Fruit fly (Drosophila melanogaster): ENCODE measurements around the gene CG4022.
A peak's percentile ranks its signal among the peaks of the same experiment; 100 is the strongest.

Gene CG4022

dm6 chr3L:9451522-9452118, 41.0 kb upstream of the CG4022 start, which contains the start of the genes CG3448 and ghi (continued):
- TF ChIP-seq fd96Cb (tag; optimal IDR thresholded peaks at IDR 0.05) (peak; percentile 32), Med (GFP tag) (peak; percentile 82), CG2199 (GFP tag; IDR thresholded peaks at IDR 0.05) (no peak), Hmr (GFP tag; optimal IDR thresholded peaks at IDR 0.05) (peak; percentile 70), tx (GFP tag; optimal IDR thresholded peaks at IDR 0.05) (no peak), Neu2 (GFP tag; optimal IDR thresholded peaks at IDR 0.05; ENCODE audit: borderline replicate concordance) (no peak), nau (GFP tag; optimal IDR thresholded peaks at IDR 0.05) (no peak), mirr (GFP tag; optimal IDR thresholded peaks at IDR 0.05) (peak; percentile 59), croc (GFP tag; conservative IDR thresholded peaks at IDR 0.05) (no peak), Hsf (GFP tag; optimal IDR thresholded peaks at IDR 0.05) (peak; percentile 35), CG11247 (GFP tag; IDR thresholded peaks at IDR 0.05) (peak; percentile 63; the same call in 1 of the 2 replicates), CG7928 (GFP tag; optimal IDR thresholded peaks at IDR 0.05) (no peak), tgo (GFP tag; IDR thresholded peaks at IDR 0.05) (no peak), Stat92E (GFP tag; optimal IDR thresholded peaks at IDR 0.05) (peak in 1 of 3 experiments; percentile 39), CG1233 (GFP tag; optimal IDR thresholded peaks at IDR 0.05) (peak; percentile 69), CG2116 (GFP tag; optimal IDR thresholded peaks at IDR 0.05) (peak; percentile 94), CG17328 (GFP tag; IDR thresholded peaks at IDR 0.05) (0 out of 2 replicates have a peak, but pooled peaks have one; percentile 13), CG12299 (tag; optimal IDR thresholded peaks at IDR 0.05) (peak; percentile 8), CG7271 (tag; optimal IDR thresholded peaks at IDR 0.05) (peak; percentile 36), CG32532 (GFP tag; IDR thresholded peaks at IDR 0.05) (no peak; the same call in 1 of the 2 replicates), E2f2 (GFP tag; IDR thresholded peaks at IDR 0.05) (peak; percentile 67), hbn (GFP tag; IDR thresholded peaks at IDR 0.05; ENCODE audit: partially characterized antibody) (peak; percentile 62), ro (GFP tag; IDR thresholded peaks at IDR 0.05) (no peak), CG14441 (GFP tag; IDR thresholded peaks at IDR 0.05) (peak; percentile 40; the same call in 1 of the 2 replicates), CG34422 (GFP tag; IDR thresholded peaks at IDR 0.05) (peak; percentile 58; the same call in 1 of the 3 replicates), CG4328 (GFP tag; optimal IDR thresholded peaks at IDR 0.05) (peak; percentile 62), Sry-β (GFP tag; optimal IDR thresholded peaks at IDR 0.05) (no peak), sens-2 (GFP tag; IDR thresholded peaks at IDR 0.05) (no peak), CG14710 (tag; optimal IDR thresholded peaks at IDR 0.05) (peak; percentile 86), Ada2b (GFP tag; IDR thresholded peaks at IDR 0.05) (peak; percentile 54; the same call in 1 of the 2 replicates), onecut (GFP tag; IDR thresholded peaks at IDR 0.05) (peak; percentile 54), Usf (GFP tag; optimal IDR thresholded peaks at IDR 0.05) (no peak), CG11695 (GFP tag; IDR thresholded peaks at IDR 0.05) (peak; percentile 10; the same call in 1 of the 3 replicates), ara (GFP tag; IDR thresholded peaks at IDR 0.05) (peak; percentile 59), CG11560 (tag; IDR thresholded peaks at IDR 0.05) (no peak), zfh1 (GFP tag; IDR thresholded peaks at IDR 0.05) (peak; percentile 67), Myb (GFP tag; optimal IDR thresholded peaks at IDR 0.05) (peak; percentile 87), p53 (GFP tag; optimal IDR thresholded peaks at IDR 0.05) (no peak), Hand (GFP tag; optimal IDR thresholded peaks at IDR 0.05) (no peak), chinmo (GFP tag; IDR thresholded peaks at IDR 0.05; ENCODE audit: partially characterized antibody) (peak; percentile 80; the same call in 3 of the 4 replicates), Abd-B (GFP tag; optimal IDR thresholded peaks at IDR 0.05) (peak; percentile 73), Ets97D (GFP tag; optimal IDR thresholded peaks at IDR 0.05) (peak; percentile 63), hth (optimal IDR thresholded peaks at IDR 0.05) (no peak), CG10321 (GFP tag; IDR thresholded peaks at IDR 0.05) (no peak), dm (GFP tag; optimal IDR thresholded peaks at IDR 0.05) (peak; percentile 15), az2 (GFP tag; optimal IDR thresholded peaks at IDR 0.05) (peak; percentile 3), ewg (GFP tag; optimal IDR thresholded peaks at IDR 0.05) (peak; percentile 28), sens (GFP tag) (peak; percentile 93), CG7556 (GFP tag; optimal IDR thresholded peaks at IDR 0.05) (peak; percentile 62), CG12942 (GFP tag; optimal IDR thresholded peaks at IDR 0.05) (no peak)

Measured in whole organism, embryonic.